Worm (Caenorhabditis elegans): ENCODE results near the gene Y70C5A.4.

Y70C5A.4 gene

ce11 chrV:16666647-16667046 is 49.1 kb downstream of the Y70C5A.4 start, which contains the start of gene F14F8.14 (continued):
- no peak for TF ChIP-seq lin-26 (GFP tag; IDR thresholded peaks at IDR 0.05)
- TF ChIP-seq sdz-38 (tag; optimal IDR thresholded peaks at IDR 0.05) = no peak
